Worm (Caenorhabditis elegans) whole organism, late embryonic: ENCODE measurements around the gene R144.3.

Source experiments
- K02D7.2 ChIP-seq: sonication (generic microtip); optimal IDR thresholded peaks from 2 replicates; lab custom pipeline; 2017; ENCODE audit warnings: mild to moderate bottlenecking, missing genetic modification characterization, missing compliant biosample characterization
- che-1 ChIP-seq: sonication (generic microtip); optimal IDR thresholded peaks from 2 replicates; lab custom pipeline; 2016; ENCODE audit warnings: mild to moderate bottlenecking, missing genetic modification characterization, missing compliant biosample characterization
- ets-4 ChIP-seq: sonication (generic microtip); optimal IDR thresholded peaks from 2 replicates; lab custom pipeline; 2016; ENCODE audit warnings: missing genetic modification characterization, missing compliant biosample characterization
- fkh-10 ChIP-seq: fragments of 150-350 bp; optimal IDR thresholded peaks from 2 replicates; lab custom pipeline; 2014; ENCODE audit warnings: missing biosample characterization, missing genetic modification reagents, missing genetic modification characterization
- fkh-6 ChIP-seq: sonication (generic microtip); optimal IDR thresholded peaks from 2 replicates; lab custom pipeline; 2016; ENCODE audit warnings: missing genetic modification characterization, missing compliant biosample characterization
- hlh-13 ChIP-seq: fragments of 200-800 bp; sonication (Bioruptor generic); optimal IDR thresholded peaks from 2 replicates; lab custom pipeline; 2018; ENCODE audit warnings: mild to moderate bottlenecking, missing genetic modification characterization, missing compliant biosample characterization
- nfya-1 ChIP-seq: sonication (generic microtip); optimal IDR thresholded peaks from 2 replicates; lab custom pipeline; 2017; ENCODE audit warnings: missing genetic modification characterization, mild to moderate bottlenecking, missing compliant biosample characterization, antibody characterized with exemption, moderate library complexity
- pqm-1 ChIP-seq: sonication (generic microtip); optimal IDR thresholded peaks from 2 replicates; lab custom pipeline; 2016; ENCODE audit warnings: missing genetic modification characterization, missing compliant biosample characterization
- sox-2 ChIP-seq: fragments of 200-800 bp; sonication (Bioruptor generic); IDR thresholded peaks from 2 replicates; pipeline ENCODE4 v1.3.6; 2022; ENCODE audit warnings: missing genetic modification reagents, missing genetic modification characterization, missing compliant biosample characterization
- tbx-2 ChIP-seq: sonication (generic microtip); optimal IDR thresholded peaks from 2 replicates; lab custom pipeline; 2016; ENCODE audit warnings: missing genetic modification characterization, missing compliant biosample characterization
- ttx-3 ChIP-seq: sonication (generic microtip); optimal IDR thresholded peaks from 2 replicates; lab custom pipeline; 2016; ENCODE audit warnings: missing genetic modification reagents, missing genetic modification characterization, missing compliant biosample characterization

- TF ChIP-seq pqm-1 (tag; lab: Kevin White, UChicago) (no peak), hlh-13 (GFP tag; lab: Kevin White, UChicago) (no peak), tbx-2 (tag; lab: Kevin White, UChicago) (no peak), K02D7.2 (tag; lab: Kevin White, UChicago) (no peak), nfya-1 (no peak), ttx-3 (tag; lab: Kevin White, UChicago) (no peak), ets-4 (tag; lab: Kevin White, UChicago) (no peak), fkh-10 (GFP tag; lab: Kevin White, UChicago) (no peak), che-1 (no peak), fkh-6 (tag; lab: Kevin White, UChicago) (no peak), sox-2 (GFP tag; lab: Robert Waterston, UW) (no peak)
Measured at ce11 chrIII:5010723-5011122, 11.1 kb upstream of the R144.3 start.
